Fruit fly (Drosophila melanogaster): Measurements from ENCODE around the gene CG8891.

DNA sequence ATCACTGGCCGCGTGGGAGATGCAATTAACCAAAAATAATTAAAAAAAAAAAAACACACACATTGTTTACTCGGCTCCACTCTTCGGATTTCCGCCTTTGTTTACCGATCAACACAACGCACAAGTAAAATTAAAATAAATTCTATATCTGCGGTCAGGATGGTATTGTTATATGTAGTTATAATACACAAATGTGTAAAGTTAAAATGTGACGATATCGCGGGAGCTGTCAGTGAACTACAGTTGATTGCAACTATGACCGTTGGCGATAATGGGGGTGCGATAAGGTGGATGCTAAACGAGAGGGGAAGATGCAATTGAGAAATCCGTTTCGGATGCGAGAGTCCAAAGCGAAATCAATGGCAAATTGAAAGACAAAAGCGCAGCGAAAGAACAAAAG is 27.1 kb upstream of the CG8891 start:
- TF ChIP-seq psq (optimal IDR thresholded peaks at IDR 0.05) (no peak), Dll (optimal IDR thresholded peaks at IDR 0.05) (no peak), CG8478 (optimal IDR thresholded peaks at IDR 0.05) (no peak), usp (GFP tag; optimal IDR thresholded peaks at IDR 0.05) (no peak), EcR (GFP tag; optimal IDR thresholded peaks at IDR 0.05) (no peak), pan (optimal IDR thresholded peaks at IDR 0.05) (no peak)
